Fruit fly (Drosophila melanogaster): ENCODE data around the gene TTLL3B.

TTLL3B gene

dm6 chr2L:6683992-6684882 is 48.4 kb upstream of the TTLL3B start, which contains the start of gene Nhe3 (continued):
- TF ChIP-seq CG10366 (GFP tag; IDR thresholded peaks at IDR 0.05) (peak; percentile 80), trh (GFP tag; optimal IDR thresholded peaks at IDR 0.05) (peak; percentile 71), Myb (GFP tag; optimal IDR thresholded peaks at IDR 0.05) (peak; percentile 45), CG13624 (GFP tag; optimal IDR thresholded peaks at IDR 0.05) (peak; percentile 80), Fer3 (tag; optimal IDR thresholded peaks at IDR 0.05) (peak; percentile 70), CG10462 (GFP tag; optimal IDR thresholded peaks at IDR 0.05) (peak; percentile 60), CG17385 (GFP tag; optimal IDR thresholded peaks at IDR 0.05) (peak; percentile 71), slp2 (GFP tag; optimal IDR thresholded peaks at IDR 0.05) (peak; percentile 76), Hand (GFP tag; optimal IDR thresholded peaks at IDR 0.05) (peak; percentile 63), Lim3 (GFP tag; IDR thresholded peaks at IDR 0.05) (no peak), Ets97D (GFP tag; optimal IDR thresholded peaks at IDR 0.05) (peak; percentile 78), bsh (GFP tag; optimal IDR thresholded peaks at IDR 0.05) (peak; percentile 35 to 76), CG12299 (tag; optimal IDR thresholded peaks at IDR 0.05) (peak; percentile 67), CG34422 (GFP tag; IDR thresholded peaks at IDR 0.05) (peak; percentile 77), en (GFP tag; optimal IDR thresholded peaks at IDR 0.05) (no peak), NFAT (GFP tag; IDR thresholded peaks at IDR 0.05) (peak; percentile 84), CG32767 (GFP tag; IDR thresholded peaks at IDR 0.05) (no peak; the same call in 1 of the 2 replicates), CG11504 (tag; optimal IDR thresholded peaks at IDR 0.05) (no peak), CG5180 (GFP tag; optimal IDR thresholded peaks at IDR 0.05) (peak; percentile 20), Dad (GFP tag; optimal IDR thresholded peaks at IDR 0.05) (peak; percentile 85), exex (tag; optimal IDR thresholded peaks at IDR 0.05) (peak; percentile 45), Hmr (GFP tag; optimal IDR thresholded peaks at IDR 0.05) (peak; percentile 53), maf-S (GFP tag; optimal IDR thresholded peaks at IDR 0.05) (peak; percentile 59), CG8281 (tag; optimal IDR thresholded peaks at IDR 0.05) (peak; percentile 38), pnt (GFP tag; optimal IDR thresholded peaks at IDR 0.05) (peak; percentile 57), tio (GFP tag; optimal IDR thresholded peaks at IDR 0.05) (peak; percentile 76), CG5245 (GFP tag; optimal IDR thresholded peaks at IDR 0.05) (peak; percentile 66), CG30431 (GFP tag; optimal IDR thresholded peaks at IDR 0.05) (peak; percentile 70), lola (GFP tag; optimal IDR thresholded peaks at IDR 0.05) (peak in 1 of 3 experiments; percentile 70), emc (GFP tag; optimal IDR thresholded peaks at IDR 0.05) (no peak), sna (GFP tag; IDR thresholded peaks at IDR 0.05; ENCODE audit: partially characterized antibody) (no peak; the same call in 1 of the 2 replicates), mld (GFP tag; IDR thresholded peaks at IDR 0.05; ENCODE audit: partially characterized antibody) (0 out of 3 replicates have a peak, but pooled peaks have one; percentile 54), CG32772 (GFP tag; IDR thresholded peaks at IDR 0.05) (peak; percentile 84), CG4854 (GFP tag; optimal IDR thresholded peaks at IDR 0.05) (peak; percentile 62), fd64A (GFP tag; optimal IDR thresholded peaks at IDR 0.05) (peak; percentile 5), CG7963 (GFP tag; IDR thresholded peaks at IDR 0.05; ENCODE audit: partially characterized antibody) (0 out of 3 replicates have a peak, but pooled peaks have one; percentile 12), CG2875 (GFP tag; optimal IDR thresholded peaks at IDR 0.05) (peak; percentile 46), hb (GFP tag; IDR thresholded peaks at IDR 0.05; ENCODE audit: partially characterized antibody) (no peak), CG9215 (GFP tag; IDR thresholded peaks at IDR 0.05) (peak; percentile 77), sens-2 (GFP tag; IDR thresholded peaks at IDR 0.05) (peak; percentile 60; the same call in 1 of the 2 replicates), jing (GFP tag; optimal IDR thresholded peaks at IDR 0.05) (peak; percentile 16), Antp (GFP tag; optimal IDR thresholded peaks at IDR 0.05) (peak; percentile 77), mam (GFP tag; optimal IDR thresholded peaks at IDR 0.05) (peak; percentile 87), Opbp (GFP tag; IDR thresholded peaks at IDR 0.05; ENCODE audit: partially characterized antibody) (peak; percentile 64), nerfin-1 (tag; optimal IDR thresholded peaks at IDR 0.05) (peak; percentile 60), CG9876 (GFP tag; optimal IDR thresholded peaks at IDR 0.05) (peak; percentile 14), CG10959 (GFP tag; IDR thresholded peaks at IDR 0.05) (peak; percentile 68)
